Worm (Caenorhabditis elegans) whole organism, L4 larva: Measurements from ENCODE around the gene zzz-1.

Source experiments
- F44E2.7 ChIP-seq: fragments of 200-800 bp; sonication (Bioruptor generic); IDR thresholded peaks from 2 replicates; pipeline ENCODE4 v2.1.2; 2022; ENCODE audit warnings: missing genetic modification characterization, missing compliant biosample characterization
- T20F7.1 ChIP-seq: fragments of 200-800 bp; sonication (Bioruptor generic); optimal IDR thresholded peaks from 2 replicates; lab custom pipeline; 2018; ENCODE audit warnings: mild to moderate bottlenecking, missing genetic modification characterization, missing compliant biosample characterization
- T26A8.4 ChIP-seq: fragments of 200-800 bp; sonication (Bioruptor generic); IDR thresholded peaks from 2 replicates; pipeline ENCODE4 v1.3.6; 2022; ENCODE audit warnings: missing genetic modification characterization, missing compliant biosample characterization
- Y48G9A.11 ChIP-seq: fragments of 200-800 bp; sonication (Bioruptor generic); IDR thresholded peaks from 2 replicates; pipeline ENCODE4 v1.3.6; 2022; ENCODE audit warnings: missing genetic modification reagents, missing genetic modification characterization, missing compliant biosample characterization
- aha-1 ChIP-seq: fragments of 150-350 bp; peaks from one replicate; lab custom pipeline; 2014; ENCODE audit warnings: missing biosample characterization, missing genetic modification characterization
- arid-1 ChIP-seq: fragments of 200-800 bp; sonication (Bioruptor generic); conservative IDR thresholded peaks from 2 replicates; pipeline ENCODE4 v1.3.6; 2022; ENCODE audit warnings: missing genetic modification reagents, missing genetic modification characterization, missing compliant biosample characterization
- attf-4 ChIP-seq: sonication (generic microtip); optimal IDR thresholded peaks from 3 replicates; lab custom pipeline; 2017; ENCODE audit warnings: missing biosample characterization, missing genetic modification characterization
- ceh-20 ChIP-seq: fragments of 200-800 bp; sonication (Bioruptor generic); IDR thresholded peaks from 2 replicates; pipeline ENCODE4 v1.3.6; 2022; ENCODE audit warnings: missing genetic modification reagents, missing genetic modification characterization, missing compliant biosample characterization
- ces-1 ChIP-seq: fragments of 150-350 bp; sonication (generic microtip); optimal IDR thresholded peaks from 4 replicates; lab custom pipeline; 2014; ENCODE audit warnings: missing biosample characterization, missing genetic modification reagents, missing genetic modification characterization
- ctbp-1 ChIP-seq: fragments of 200-800 bp; sonication (Bioruptor generic); IDR thresholded peaks from 2 replicates; pipeline ENCODE4 v1.3.6; 2022; ENCODE audit warnings: missing genetic modification reagents, missing genetic modification characterization, missing compliant biosample characterization
- daf-12 ChIP-seq: fragments of 150-350 bp; optimal IDR thresholded peaks from 2 replicates; lab custom pipeline; 2014; ENCODE audit warnings: missing biosample characterization, missing genetic modification reagents, missing genetic modification characterization
- daf-16 ChIP-seq, 3 experiments: sonication (generic microtip); optimal IDR thresholded peaks; 2 replicates each; lab custom pipeline; 2016 to 2017; ENCODE audit warnings: missing genetic modification characterization in 3 of 3, missing genetic modification reagents in 3 of 3, mild to moderate bottlenecking in 2 of 3, missing compliant biosample characterization in 2 of 3, missing biosample characterization in 1 of 3, moderate library complexity in 1 of 3
- daf-8 ChIP-seq: fragments of 200-800 bp; sonication (Bioruptor generic); IDR thresholded peaks from 2 replicates; pipeline ENCODE4 v1.3.6; 2022; ENCODE audit warnings: missing genetic modification characterization, missing compliant biosample characterization
- dmd-6 ChIP-seq: fragments of 200-800 bp; sonication (Bioruptor generic); IDR thresholded peaks from 2 replicates; pipeline ENCODE4 v1.3.6; 2022; ENCODE audit warnings: missing genetic modification reagents, missing genetic modification characterization, missing compliant biosample characterization
- dmd-8 ChIP-seq: fragments of 200-800 bp; sonication (Bioruptor generic); IDR thresholded peaks from 2 replicates; pipeline ENCODE4 v1.3.6; 2022; ENCODE audit warnings: missing genetic modification characterization, missing compliant biosample characterization
- dpl-1 ChIP-seq: fragments of 150-350 bp; optimal IDR thresholded peaks from 2 replicates; lab custom pipeline; 2014; ENCODE audit warnings: missing biosample characterization, missing genetic modification reagents, missing genetic modification characterization
- duxl-1 ChIP-seq: sonication (generic microtip); optimal IDR thresholded peaks from 2 replicates; lab custom pipeline; 2016; ENCODE audit warnings: mild to moderate bottlenecking, missing genetic modification characterization, moderate library complexity, missing compliant biosample characterization; ENCODE audit not compliant: poor library complexity
- egl-43 ChIP-seq: fragments of 200-800 bp; sonication (Bioruptor generic); IDR thresholded peaks from 2 replicates; pipeline ENCODE4 v1.3.6; 2022; ENCODE audit warnings: missing genetic modification reagents, missing genetic modification characterization, missing compliant biosample characterization
- fos-1 ChIP-seq: fragments of 150-350 bp; optimal IDR thresholded peaks from 2 replicates; lab custom pipeline; 2014; ENCODE audit warnings: missing biosample characterization, missing genetic modification characterization
- hif-1 ChIP-seq, 2 experiments: sonication (generic microtip); optimal IDR thresholded peaks; 2 replicates each; lab custom pipeline; 2016 to 2017; ENCODE audit warnings: missing compliant biosample characterization in 2 of 2, missing genetic modification characterization in 2 of 2, missing genetic modification reagents in 2 of 2, missing genotype in 2 of 2, mild to moderate bottlenecking in 1 of 2
- hlh-30 ChIP-seq: sonication (generic microtip); optimal IDR thresholded peaks from 2 replicates; lab custom pipeline; 2017; ENCODE audit warnings: antibody characterized with exemption, mild to moderate bottlenecking, missing genetic modification characterization, missing compliant biosample characterization; ENCODE audit not compliant: insufficient read depth
- jun-1 ChIP-seq: fragments of 150-350 bp; optimal IDR thresholded peaks from 2 replicates; lab custom pipeline; 2014; ENCODE audit warnings: missing biosample characterization, missing genetic modification reagents, missing genetic modification characterization
- lin-15B ChIP-seq: fragments of 150-350 bp; sonication (generic microtip); optimal IDR thresholded peaks from 3 replicates; lab custom pipeline; 2014; ENCODE audit warnings: missing biosample characterization, missing genetic modification characterization
- lin-38 ChIP-seq: fragments of 200-800 bp; sonication (Bioruptor generic); IDR thresholded peaks from 2 replicates; pipeline ENCODE4 v1.3.6; 2022; ENCODE audit warnings: missing genetic modification reagents, missing genetic modification characterization, missing compliant biosample characterization
- mep-1 ChIP-seq: fragments of 150-350 bp; sonication (generic microtip); optimal IDR thresholded peaks from 3 replicates; lab custom pipeline; 2014; ENCODE audit warnings: missing biosample characterization, missing genetic modification characterization
- mes-2 ChIP-seq: sonication (generic microtip); optimal IDR thresholded peaks from 2 replicates; lab custom pipeline; 2016; ENCODE audit warnings: missing genotype, mild to moderate bottlenecking, missing genetic modification characterization, missing compliant biosample characterization; ENCODE audit not compliant: poor library complexity, severe bottlenecking
- mxl-3 ChIP-seq: fragments of 200-800 bp; sonication (Bioruptor generic); optimal IDR thresholded peaks from 2 replicates; lab custom pipeline; 2018; ENCODE audit warnings: mild to moderate bottlenecking, missing genetic modification characterization, missing compliant biosample characterization
- nhr-111 ChIP-seq: fragments of 200-800 bp; sonication (Bioruptor generic); optimal IDR thresholded peaks from 2 replicates; lab custom pipeline; 2018; ENCODE audit warnings: mild to moderate bottlenecking, missing genetic modification characterization, missing compliant biosample characterization
- nhr-237 ChIP-seq: sonication (generic microtip); optimal IDR thresholded peaks from 2 replicates; lab custom pipeline; 2017; ENCODE audit warnings: missing biosample characterization, missing genetic modification characterization
- nhr-42 ChIP-seq: fragments of 200-800 bp; sonication (Bioruptor generic); IDR thresholded peaks from 2 replicates; pipeline ENCODE4 v1.3.6; 2022; ENCODE audit warnings: missing genetic modification characterization, missing compliant biosample characterization
- nhr-48 ChIP-seq: sonication (generic microtip); optimal IDR thresholded peaks from 2 replicates; lab custom pipeline; 2016; ENCODE audit warnings: mild to moderate bottlenecking, missing genetic modification characterization, missing compliant biosample characterization
- nhr-6 ChIP-seq: fragments of 150-350 bp; optimal IDR thresholded peaks from 2 replicates; lab custom pipeline; 2014; ENCODE audit warnings: missing biosample characterization, missing genetic modification characterization
- nhr-77 ChIP-seq: fragments of 150-350 bp; optimal IDR thresholded peaks from 2 replicates; lab custom pipeline; 2014; ENCODE audit warnings: missing biosample characterization, missing genetic modification characterization
- php-3 ChIP-seq: fragments of 200-800 bp; sonication (Bioruptor generic); IDR thresholded peaks from 2 replicates; pipeline ENCODE4 v1.3.6; 2022; ENCODE audit warnings: missing genetic modification reagents, missing genetic modification characterization, missing compliant biosample characterization
- sdz-12 ChIP-seq: fragments of 200-800 bp; sonication (Bioruptor generic); optimal IDR thresholded peaks from 2 replicates; lab custom pipeline; 2018; ENCODE audit warnings: mild to moderate bottlenecking, missing genetic modification characterization, missing compliant biosample characterization
- skn-1 ChIP-seq: fragments of 150-350 bp; optimal IDR thresholded peaks from 2 replicates; lab custom pipeline; 2014; ENCODE audit warnings: missing biosample characterization, missing genetic modification characterization
- snpc-4 ChIP-seq: fragments of 150-350 bp; optimal IDR thresholded peaks from 2 replicates; lab custom pipeline; 2014; ENCODE audit warnings: missing biosample characterization, missing genetic modification characterization
- spr-1 ChIP-seq: sonication (generic microtip); optimal IDR thresholded peaks from 2 replicates; lab custom pipeline; 2016; ENCODE audit warnings: mild to moderate bottlenecking, missing genetic modification characterization, missing compliant biosample characterization
- spr-3 ChIP-seq: fragments of 200-800 bp; sonication (Bioruptor generic); optimal IDR thresholded peaks from 2 replicates; lab custom pipeline; 2018; ENCODE audit warnings: mild to moderate bottlenecking, missing genetic modification characterization, missing compliant biosample characterization
- tag-97 ChIP-seq: fragments of 200-800 bp; sonication (Bioruptor generic); IDR thresholded peaks from 2 replicates; pipeline ENCODE4 v1.3.6; 2022; ENCODE audit warnings: missing genetic modification characterization, missing compliant biosample characterization
- unc-130 ChIP-seq: sonication (generic microtip); optimal IDR thresholded peaks from 2 replicates; lab custom pipeline; 2016; ENCODE audit warnings: missing genetic modification reagents, missing genetic modification characterization, missing compliant biosample characterization
- unc-62 ChIP-seq, 3 experiments: fragments of 150-350 bp in 1 of 3; sonication (generic microtip); optimal IDR thresholded peaks in 2 of 3; peaks in 1 of 3; 1 replicate in 1 of 3; 2 replicates in 2 of 3; lab custom pipeline; 2014 to 2017; ENCODE audit warnings: missing biosample characterization in 3 of 3, missing genetic modification characterization in 3 of 3, missing genetic modification reagents in 3 of 3, missing genotype in 1 of 3
- vab-7 ChIP-seq: fragments of 200-800 bp; sonication (Bioruptor generic); IDR thresholded peaks from 2 replicates; pipeline ENCODE4 v1.3.6; 2022; ENCODE audit warnings: missing genetic modification reagents, missing genetic modification characterization, missing compliant biosample characterization

zzz-1 gene

DNA sequence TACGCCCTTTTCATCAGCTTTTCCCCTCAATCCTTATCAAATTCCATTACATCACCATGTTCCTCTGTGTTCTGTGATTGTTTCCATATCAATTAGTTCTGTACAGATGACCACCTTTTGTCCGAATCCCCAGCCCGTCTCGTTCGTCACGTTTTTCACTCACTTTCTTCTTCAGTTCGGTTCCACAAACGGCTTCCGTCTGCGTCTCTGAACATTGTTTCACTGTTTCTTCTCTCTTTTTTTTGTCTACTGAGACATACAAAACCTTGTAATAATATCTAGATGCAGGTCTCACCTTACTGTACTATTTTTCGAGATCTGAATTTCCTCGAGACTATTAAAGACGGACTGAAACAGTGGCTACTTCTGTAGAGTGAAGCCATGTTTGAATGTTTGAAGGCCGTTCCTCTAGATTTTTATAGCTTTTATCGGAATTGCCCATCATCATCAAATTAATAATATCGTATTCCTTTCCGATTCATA is 22.5 kb downstream of the zzz-1 start, which contains the start of gene F32D8.3 (continued):
- TF ChIP-seq ctbp-1 = no peak
- TF ChIP-seq mes-2 = no peak
- no peak for TF ChIP-seq egl-43 (GFP tag; lab: Robert Waterston, UW)
- TF ChIP-seq mxl-3 (GFP tag; lab: Kevin White, UChicago) = peak; percentile 76
- no peak for TF ChIP-seq nhr-237 (tag; lab: Kevin White, UChicago)
- peak; percentile 24 for TF ChIP-seq hlh-30 (tag; lab: Kevin White, UChicago)
- TF ChIP-seq skn-1 = no peak
- no peak for TF ChIP-seq lin-38 (GFP tag; lab: Robert Waterston, UW)
- peak in 1 of 2 experiments; percentile 67 for TF ChIP-seq unc-62 (GFP tag; optimal IDR thresholded peaks at IDR 0.05 in 1 of 2; lab: Kevin White, UChicago)
- no peak for TF ChIP-seq unc-62 (tag; optimal IDR thresholded peaks at IDR 0.05; lab: Kevin White, UChicago)
- no peak for TF ChIP-seq vab-7
- TF ChIP-seq daf-12 (tag; lab: Kevin White, UChicago) = no peak
- TF ChIP-seq aha-1 (tag; lab: Kevin White, UChicago) = peak; percentile 89
- no peak for TF ChIP-seq lin-15B (tag; lab: Kevin White, UChicago)
- no peak for TF ChIP-seq daf-16 (GFP tag; optimal IDR thresholded peaks at IDR 0.05; lab: Kevin White, UChicago)
- no peak for TF ChIP-seq daf-16 (tag; optimal IDR thresholded peaks at IDR 0.05; lab: Kevin White, UChicago)
- no peak for TF ChIP-seq nhr-77
- TF ChIP-seq attf-4 (tag; lab: Kevin White, UChicago) = no peak
- TF ChIP-seq, all 104 proteins: peak for 8

DNA sequence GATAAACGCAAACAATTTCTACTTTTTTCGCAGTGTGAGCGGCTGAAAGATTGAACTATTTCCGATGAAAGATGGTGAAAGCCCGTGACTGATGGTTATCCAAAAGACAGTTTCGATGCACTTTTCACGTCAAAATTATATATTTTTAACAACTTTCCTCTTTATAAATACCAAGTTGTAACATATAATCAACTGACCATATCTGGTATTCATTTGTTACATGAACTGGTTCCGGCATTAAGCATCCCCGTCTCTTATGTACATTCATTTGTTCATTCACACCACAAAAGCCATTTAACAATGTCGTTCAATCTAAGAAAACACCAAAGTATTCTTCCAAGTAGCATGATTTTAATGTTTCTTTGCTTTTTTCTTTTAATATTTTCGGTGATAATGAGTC is 25.5 kb downstream of the zzz-1 start, which contains the start of gene F32D8.2:
Gene F32D8.2 (plus strand): TSS at position 301 of the 400 bp plus-strand sequence.
- no peak for TF ChIP-seq aha-1 (tag; lab: Kevin White, UChicago)
- TF ChIP-seq snpc-4 (tag; lab: Kevin White, UChicago) = no peak
- TF ChIP-seq nhr-42 (GFP tag; lab: Robert Waterston, UW) = no peak
- no peak for TF ChIP-seq T26A8.4 (GFP tag; lab: Robert Waterston, UW)
- no peak for TF ChIP-seq Y48G9A.11 (GFP tag; lab: Robert Waterston, UW)
- TF ChIP-seq F44E2.7 = no peak
- no peak for TF ChIP-seq spr-3
- no peak for TF ChIP-seq duxl-1 (tag; lab: Kevin White, UChicago)

DNA sequence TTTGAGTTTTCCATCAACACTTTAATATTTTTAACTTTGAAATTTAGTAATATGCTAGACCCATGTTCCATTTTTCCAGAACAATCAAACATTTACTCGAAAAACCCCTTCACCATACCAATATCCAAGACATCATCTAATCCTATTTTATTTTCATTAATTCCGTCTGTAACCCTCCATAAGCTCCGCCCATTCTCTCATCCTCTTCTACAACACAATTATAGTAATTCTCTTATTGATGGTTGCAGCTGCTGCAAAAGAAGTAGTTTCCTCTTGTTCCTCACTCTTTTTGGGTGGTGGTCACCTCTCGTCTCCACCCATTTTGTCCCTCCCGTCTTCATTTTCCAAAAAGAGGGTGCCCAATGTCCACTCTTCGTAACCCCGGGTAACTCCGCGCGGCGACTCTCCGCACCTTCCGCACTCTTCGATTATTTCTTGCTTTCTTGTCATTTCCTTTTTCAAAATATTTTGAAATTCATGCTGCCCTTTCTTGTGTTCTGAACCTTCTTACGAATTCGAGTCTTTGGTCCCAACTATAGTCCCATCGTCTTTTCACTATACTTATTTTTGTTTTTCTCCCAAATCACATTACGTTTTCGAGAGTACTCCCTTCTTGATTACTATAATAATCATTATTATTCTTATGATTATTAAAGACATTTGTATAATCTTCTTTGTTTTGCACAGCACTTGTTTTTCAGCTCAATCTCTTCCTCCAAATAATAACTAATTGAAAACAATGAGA is 28.7 kb downstream of the zzz-1 start, which contains the start of gene F32D8.1:
Gene F32D8.1 (plus strand): TSS at position 695 of the 745 bp plus-strand sequence.
- TF ChIP-seq nhr-111 (no peak), ces-1 (peak; percentile 49)

DNA sequence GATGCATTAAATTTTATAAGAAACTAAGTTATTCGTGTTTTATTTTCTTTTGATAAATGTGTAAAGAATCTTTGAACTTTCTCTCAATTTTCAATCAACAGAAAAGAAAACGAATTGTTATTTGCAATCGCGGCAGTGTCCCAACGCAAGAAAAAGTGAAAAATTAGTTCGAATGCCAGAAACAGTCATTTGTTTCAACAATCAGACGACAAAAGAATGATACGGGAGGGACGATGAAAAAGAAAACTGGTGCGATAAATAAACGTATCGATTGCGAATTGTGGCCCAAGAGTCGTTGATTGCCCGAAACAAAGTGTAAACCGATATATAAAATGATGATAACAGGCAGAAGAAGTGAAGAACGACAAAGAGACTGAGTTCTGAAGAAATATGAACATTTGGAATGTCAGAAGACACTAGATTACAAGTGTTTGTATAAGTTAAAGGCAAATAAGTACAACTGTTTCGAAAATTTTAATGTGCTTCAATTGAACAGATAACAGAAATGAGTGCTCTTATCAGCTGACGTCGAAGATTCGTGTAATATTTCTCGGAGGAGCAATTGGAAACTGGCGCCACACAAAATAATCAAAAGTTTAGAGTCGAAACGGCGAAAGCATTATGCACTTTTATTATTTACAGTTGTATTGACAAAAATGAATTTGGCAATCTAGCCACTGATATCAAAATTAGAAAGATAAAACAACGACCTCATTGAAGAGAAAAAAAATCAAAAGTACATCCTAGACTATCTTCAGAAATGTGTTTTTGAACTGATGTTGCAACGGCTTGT is 31.0 kb downstream of the zzz-1 start:
- TF ChIP-seq jun-1 (tag; lab: Kevin White, UChicago) (no peak), hif-1 (tag; optimal IDR thresholded peaks at IDR 0.05; lab: Kevin White, UChicago) (no peak), T20F7.1 (no peak), dmd-8 (GFP tag; lab: Robert Waterston, UW) (no peak), sdz-12 (GFP tag; lab: Kevin White, UChicago) (no peak), dpl-1 (GFP tag; lab: Kevin White, UChicago) (no peak), mep-1 (tag; lab: Kevin White, UChicago) (no peak), tag-97 (GFP tag; lab: Robert Waterston, UW) (no peak), arid-1 (GFP tag; lab: Robert Waterston, UW) (no peak), ceh-20 (no peak), nhr-111 (no peak), fos-1 (tag; lab: Kevin White, UChicago) (no peak), nhr-48 (tag; lab: Kevin White, UChicago) (peak; percentile 64), spr-1 (tag; lab: Kevin White, UChicago) (no peak), unc-130 (no peak), php-3 (peak; percentile 79), daf-8 (GFP tag; lab: Robert Waterston, UW) (no peak), dmd-6 (peak; percentile 80), nhr-6 (tag; lab: Kevin White, UChicago) (no peak)
